Worm (Caenorhabditis elegans): ENCODE data around the gene F36H1.3.

DNA sequence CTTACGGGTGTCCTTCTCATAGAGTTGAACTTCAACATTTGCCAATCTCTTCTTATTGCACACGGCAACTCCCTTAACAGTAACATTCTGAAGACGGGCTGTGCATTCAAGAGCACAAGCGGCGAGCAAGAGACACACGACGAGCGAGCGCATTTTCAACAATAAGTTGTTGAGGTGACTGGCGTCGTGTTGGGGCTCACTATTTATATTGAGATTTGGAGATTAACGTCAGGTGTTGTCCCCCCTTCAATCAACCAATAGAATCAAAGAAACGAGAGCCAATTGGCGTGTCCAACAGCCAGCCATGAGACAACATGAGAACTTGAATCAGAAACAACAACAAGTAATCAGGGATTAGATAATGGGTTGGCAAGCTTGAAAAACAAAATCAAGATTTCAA lies 14.0 kb downstream of the F36H1.3 start, which contains the start of gene ttr-16:
- TF ChIP-seq flt-1 (GFP tag; IDR thresholded peaks at IDR 0.05) (no peak), hnd-1 (tag; optimal IDR thresholded peaks at IDR 0.05) (no peak), ama-1 (optimal IDR thresholded peaks at IDR 0.05) (no peak), F13C5.2 (tag; optimal IDR thresholded peaks at IDR 0.05) (no peak), aly-1 (tag; optimal IDR thresholded peaks at IDR 0.05) (no peak), ceh-13 (GFP tag; optimal IDR thresholded peaks at IDR 0.05) (no peak)

All from whole organism, early embryonic.